Worm (Caenorhabditis elegans): ENCODE data around the gene srz-48.
"Not testable (repeated sequence)": the region's sequence is repeated elsewhere in the genome, so short reads cannot be mapped to it uniquely, and the experiment has no call there.

Gene srz-48

DNA sequence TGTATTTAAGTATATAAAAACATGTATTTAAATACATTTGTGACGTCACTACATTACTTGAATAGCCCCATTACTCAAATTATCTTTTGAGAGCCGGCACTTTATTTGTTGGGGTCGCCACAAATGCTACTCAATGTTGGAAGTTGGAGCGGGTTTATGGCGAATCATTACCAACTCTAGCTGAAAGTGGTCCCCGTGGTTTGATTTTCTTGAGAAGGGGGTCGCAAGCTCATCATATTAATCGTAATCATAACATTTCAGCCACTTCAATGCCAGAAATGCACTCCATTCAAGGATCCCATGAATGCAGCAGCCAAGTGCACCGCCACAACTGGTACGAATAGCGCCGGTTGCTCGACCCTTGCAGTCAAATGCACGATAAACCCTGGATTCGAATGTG lies 4.3 kb upstream of the srz-48 start, which contains the start of gene F20E11.7:
F20E11.7 (plus strand) TSS at position 301 of the 400 bp plus-strand sequence.
- not testable (repeated sequence) for TF ChIP-seq W03F9.2, dao-5, him-1 (tag; optimal IDR thresholded peaks at IDR 0.05)

ce11 chrV:17458069-17458468 lies 1.9 kb downstream of the srz-48 start, which contains the start of gene str-200:
Gene str-200, minus strand, starts transcription at chrV:17458169.
- TF ChIP-seq dao-5 (tag; optimal IDR thresholded peaks at IDR 0.05) (no peak), him-1 (tag; optimal IDR thresholded peaks at IDR 0.05) (no peak), W03F9.2 (tag; optimal IDR thresholded peaks at IDR 0.05) (no peak)

ce11 chrV:17456197-17456596 lies 3.8 kb downstream of the srz-48 start, which contains the start of gene srh-203:
Gene srh-203, minus strand, starts transcription at chrV:17456297.
- TF ChIP-seq W03F9.2, dao-5, him-1 (tag; optimal IDR thresholded peaks at IDR 0.05): not testable (repeated sequence)

- TF ChIP-seq him-1 (tag; optimal IDR thresholded peaks at IDR 0.05), result no peak
- TF ChIP-seq dao-5 (tag; optimal IDR thresholded peaks at IDR 0.05), result no peak
- TF ChIP-seq W03F9.2 (tag; optimal IDR thresholded peaks at IDR 0.05), result no peak
Measured at ce11 chrV:17449836-17450235, 10.1 kb downstream of the srz-48 start.

ce11 chrV:17439406-17439805 lies 20.6 kb downstream of the srz-48 start, which contains the start of gene srh-154:
Gene srh-154, plus strand, starts transcription at chrV:17439706.
- no peak for TF ChIP-seq dao-5 (tag; optimal IDR thresholded peaks at IDR 0.05)
- no peak for TF ChIP-seq him-1 (tag; optimal IDR thresholded peaks at IDR 0.05)
- no peak for TF ChIP-seq W03F9.2 (tag; optimal IDR thresholded peaks at IDR 0.05)

DNA sequence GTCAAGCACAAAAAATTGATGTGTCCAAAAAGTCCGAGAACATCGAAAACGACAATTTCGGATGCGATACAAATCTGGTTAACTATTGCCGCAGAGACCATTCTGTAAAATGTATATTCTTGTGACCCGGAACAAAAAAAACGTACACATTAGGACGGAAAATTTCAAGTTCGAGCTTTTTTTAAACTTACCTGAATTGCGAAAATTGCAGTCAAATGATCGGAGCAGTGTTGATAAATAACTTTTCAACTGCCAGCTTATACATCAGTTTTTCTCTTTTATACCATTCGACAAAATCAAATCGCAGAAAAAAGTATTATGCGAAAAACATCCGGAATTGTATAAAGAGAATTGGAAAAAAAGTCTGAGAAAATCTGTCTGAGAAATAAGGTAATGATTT lies 21.6 kb downstream of the srz-48 start, which contains the start of gene srsx-2:
srsx-2 (minus strand) TSS at position 101 of the 400 bp plus-strand sequence.
- TF ChIP-seq him-1 (tag; optimal IDR thresholded peaks at IDR 0.05), result no peak
- no peak for TF ChIP-seq dao-5 (tag; optimal IDR thresholded peaks at IDR 0.05)
- no peak for TF ChIP-seq W03F9.2 (tag; optimal IDR thresholded peaks at IDR 0.05)

ce11 chrV:17436492-17436891 lies 23.5 kb downstream of the srz-48 start, which contains the start of gene F20E11.18:
Gene F20E11.18, minus strand, starts transcription at chrV:17436592.
- TF ChIP-seq W03F9.2 (tag; optimal IDR thresholded peaks at IDR 0.05) (no peak), him-1 (tag; optimal IDR thresholded peaks at IDR 0.05) (no peak), dao-5 (tag; optimal IDR thresholded peaks at IDR 0.05) (no peak)

DNA sequence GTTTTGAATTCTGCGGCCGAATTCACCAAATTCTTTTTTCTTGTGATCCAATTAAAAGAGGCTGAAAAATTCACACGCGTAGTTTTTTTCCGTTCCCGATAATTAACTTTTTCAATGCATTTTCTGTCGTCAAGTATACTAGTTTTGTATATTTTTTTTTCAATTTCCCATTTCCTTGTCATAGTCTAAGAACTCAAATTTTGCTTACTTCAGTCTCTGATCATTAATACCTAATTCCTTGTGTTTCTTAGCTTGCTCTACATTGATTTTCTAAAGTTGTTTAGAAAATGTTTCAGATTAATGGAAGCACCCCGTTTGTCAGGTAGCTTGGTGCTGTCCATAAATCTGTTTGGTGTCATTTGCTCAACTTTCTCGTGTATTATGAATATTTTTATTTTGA lies 29.1 kb downstream of the srz-48 start, which contains the start of gene srbc-27:
srbc-27 (plus strand) TSS at position 301 of the 400 bp plus-strand sequence.
- TF ChIP-seq dao-5 (tag; optimal IDR thresholded peaks at IDR 0.05), result no peak
- TF ChIP-seq W03F9.2 (tag; optimal IDR thresholded peaks at IDR 0.05), result no peak
- no peak for TF ChIP-seq him-1 (tag; optimal IDR thresholded peaks at IDR 0.05)

ce11 chrV:17430066-17430465 lies 29.9 kb downstream of the srz-48 start, which contains the start of gene T27C5.10:
Gene T27C5.10, minus strand, starts transcription at chrV:17430166.
- TF ChIP-seq dao-5 (tag; optimal IDR thresholded peaks at IDR 0.05) (no peak), W03F9.2 (tag; optimal IDR thresholded peaks at IDR 0.05) (no peak), him-1 (tag; optimal IDR thresholded peaks at IDR 0.05) (no peak)

- TF ChIP-seq him-1 (tag; optimal IDR thresholded peaks at IDR 0.05), result no peak
- no peak for TF ChIP-seq W03F9.2 (tag; optimal IDR thresholded peaks at IDR 0.05)
Measured at ce11 chrV:17429262-17429661, 30.7 kb downstream of the srz-48 start.

ce11 chrV:17416833-17417232 lies 43.1 kb downstream of the srz-48 start, which contains the start of gene clc-21:
Gene clc-21, plus strand, starts transcription at chrV:17417133.
- no peak for TF ChIP-seq W03F9.2 (tag; optimal IDR thresholded peaks at IDR 0.05)
- TF ChIP-seq him-1 (tag; optimal IDR thresholded peaks at IDR 0.05), result no peak

- no peak for TF ChIP-seq dao-5 (tag; optimal IDR thresholded peaks at IDR 0.05)
- TF ChIP-seq him-1 (tag; optimal IDR thresholded peaks at IDR 0.05), result no peak
- no peak for TF ChIP-seq W03F9.2 (tag; optimal IDR thresholded peaks at IDR 0.05)
Measured at ce11 chrV:17414951-17415350, 45.0 kb downstream of the srz-48 start, which contains the start of gene T27C5.12. Gene T27C5.12, plus strand, starts transcription at chrV:17415251.

DNA sequence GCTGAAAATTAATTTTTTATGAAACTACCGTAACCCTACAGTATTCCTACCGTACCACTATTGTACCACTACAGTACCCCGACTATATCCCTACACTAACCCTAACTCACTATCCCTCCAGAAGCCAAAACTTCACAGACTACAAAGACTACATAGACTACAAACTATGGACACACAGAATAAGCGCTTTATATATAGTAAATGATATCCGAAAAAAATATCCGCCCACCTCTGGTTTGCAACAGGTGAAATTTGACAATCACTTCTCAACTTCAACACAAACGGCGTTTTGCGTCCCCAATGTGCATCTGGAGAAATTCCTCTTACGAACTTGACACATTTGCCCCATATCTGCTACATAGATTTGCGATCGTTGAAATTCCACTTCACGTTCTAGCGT lies 50.0 kb downstream of the srz-48 start, which contains the start of gene srh-132:
srh-132 (plus strand) TSS at position 301 of the 400 bp plus-strand sequence.
- TF ChIP-seq him-1, dao-5, W03F9.2 (tag; optimal IDR thresholded peaks at IDR 0.05): not testable (repeated sequence)

Measured in whole organism, L4/young adult.